Fruit fly (Drosophila melanogaster): ENCODE results near the gene Pmvk.

Pmvk gene

DNA sequence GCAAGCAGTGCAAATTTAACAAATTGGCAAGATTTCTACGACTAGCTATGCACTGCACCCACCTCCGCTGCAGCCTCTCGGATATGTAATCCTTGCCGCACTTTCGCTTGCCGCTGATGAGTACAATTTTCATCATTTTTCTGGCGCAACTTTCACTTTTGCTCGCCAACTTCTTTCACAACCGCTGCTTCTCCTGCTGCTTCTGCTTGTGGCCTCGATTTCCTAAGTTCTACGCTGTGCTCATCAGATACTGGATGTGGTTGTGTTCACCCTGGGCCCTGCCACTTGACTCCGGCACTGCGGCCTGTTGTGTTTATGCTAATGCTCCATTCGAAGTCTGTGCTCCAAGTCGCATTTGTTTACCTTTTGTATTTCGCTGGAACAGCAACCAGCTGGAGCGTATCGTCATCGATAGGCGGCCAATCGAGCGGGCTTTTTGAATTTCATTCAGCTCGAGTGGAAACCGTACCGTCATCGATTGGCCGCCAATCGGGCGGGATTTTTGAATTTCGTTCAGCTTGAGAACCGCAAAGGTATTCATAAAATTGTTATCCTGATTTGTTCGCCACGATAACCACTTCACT, at the start of gene Pmvk (continued):
- no peak for TF ChIP-seq Lpt (GFP tag; optimal IDR thresholded peaks at IDR 0.05)
- peak; percentile 99 for TF ChIP-seq Dp (GFP tag; optimal IDR thresholded peaks at IDR 0.05)
- no peak for TF ChIP-seq Ptx1 (GFP tag; IDR thresholded peaks at IDR 0.05)
- peak; percentile 73 for TF ChIP-seq Dll (GFP tag; IDR thresholded peaks at IDR 0.05; ENCODE audit: partially characterized antibody)
- peak; percentile 59 for TF ChIP-seq inv (GFP tag; IDR thresholded peaks at IDR 0.05; ENCODE audit: partially characterized antibody)
- peak; percentile 45 for TF ChIP-seq CG9797 (GFP tag; optimal IDR thresholded peaks at IDR 0.05)
- TF ChIP-seq bbx (GFP tag; IDR thresholded peaks at IDR 0.05; ENCODE audit: partially characterized antibody), result peak; percentile 94
- peak; percentile 65 for TF ChIP-seq Doc3 (GFP tag; IDR thresholded peaks at IDR 0.05; ENCODE audit: partially characterized antibody)
- peak; percentile 26 for TF ChIP-seq YL-1 (GFP tag; optimal IDR thresholded peaks at IDR 0.05)
- TF ChIP-seq Nf-YB (GFP tag; optimal IDR thresholded peaks at IDR 0.05), result no peak
- peak; percentile 77; the same call in 1 of the 2 replicates for TF ChIP-seq amos (GFP tag; IDR thresholded peaks at IDR 0.05; ENCODE audit: partially characterized antibody)
- peak; percentile 98 for TF ChIP-seq nerfin-2 (GFP tag; IDR thresholded peaks at IDR 0.05; ENCODE audit: partially characterized antibody)
- TF ChIP-seq hbn (GFP tag; IDR thresholded peaks at IDR 0.05; ENCODE audit: partially characterized antibody), result peak; percentile 72
- peak; percentile 52 for TF ChIP-seq MESR4 (GFP tag; optimal IDR thresholded peaks at IDR 0.05)
- no peak for TF ChIP-seq CG4730 (GFP tag; IDR thresholded peaks at IDR 0.05)
- peak; percentile 42 for TF ChIP-seq CG14710 (tag; optimal IDR thresholded peaks at IDR 0.05)
- no peak for TF ChIP-seq trh (GFP tag; optimal IDR thresholded peaks at IDR 0.05)
- TF ChIP-seq ci (GFP tag; IDR thresholded peaks at IDR 0.05), result peak; percentile 39; the same call in 1 of the 3 replicates
- no peak for TF ChIP-seq zfh2 (GFP tag; optimal IDR thresholded peaks at IDR 0.05)
- TF ChIP-seq gcm (GFP tag; optimal IDR thresholded peaks at IDR 0.05), result no peak
- peak; percentile 50 for TF ChIP-seq BEAF-32 (GFP tag; optimal IDR thresholded peaks at IDR 0.05)
- no peak for TF ChIP-seq sim (GFP tag; IDR thresholded peaks at IDR 0.05)
- peak; percentile 89; the same call in 2 of the 3 replicates for TF ChIP-seq Opbp (GFP tag; IDR thresholded peaks at IDR 0.05; ENCODE audit: partially characterized antibody)
- no peak for TF ChIP-seq H15 (GFP tag; IDR thresholded peaks at IDR 0.05)
- TF ChIP-seq CG34224 (GFP tag; IDR thresholded peaks at IDR 0.05; ENCODE audit: partially characterized antibody), result peak; percentile 88
- no peak for TF ChIP-seq fd102C (GFP tag; optimal IDR thresholded peaks at IDR 0.05)
- TF ChIP-seq sna (GFP tag; IDR thresholded peaks at IDR 0.05; ENCODE audit: partially characterized antibody), result peak; percentile 83
- peak; percentile 63 for TF ChIP-seq HmgZ (tag; optimal IDR thresholded peaks at IDR 0.05)
- TF ChIP-seq CG7963 (GFP tag; IDR thresholded peaks at IDR 0.05; ENCODE audit: partially characterized antibody), result peak; percentile 94

DNA sequence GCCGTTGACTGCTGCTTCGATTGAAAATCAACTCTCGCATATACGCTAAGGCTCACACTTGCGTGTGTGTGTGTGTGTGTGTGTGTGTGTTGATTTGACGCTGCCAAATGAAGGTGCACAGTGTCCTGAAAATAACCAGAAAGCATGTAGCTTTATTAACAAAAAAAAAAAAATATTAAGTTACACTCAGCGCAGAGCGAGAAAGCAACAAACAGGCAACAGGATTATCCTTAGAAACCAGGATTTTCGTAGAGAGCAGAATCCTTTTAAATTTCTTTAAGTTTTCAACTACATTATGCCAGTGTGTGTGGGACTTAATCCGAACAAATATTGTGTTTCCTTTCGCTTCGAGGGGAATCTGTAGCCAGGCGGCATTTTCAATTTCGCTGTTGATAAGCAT, 47.9 kb upstream of the Pmvk start:
- TF ChIP-seq Hand (GFP tag; optimal IDR thresholded peaks at IDR 0.05) (no peak), Ptx1 (GFP tag; IDR thresholded peaks at IDR 0.05) (0 out of 2 replicates have a peak, but pooled peaks have one; percentile 19), sisA (GFP tag; IDR thresholded peaks at IDR 0.05) (0 out of 2 replicates have a peak, but pooled peaks have one; percentile 15), Rfx (GFP tag; IDR thresholded peaks at IDR 0.05) (0 out of 2 replicates have a peak, but pooled peaks have one; percentile 28), row (GFP tag; IDR thresholded peaks at IDR 0.05) (peak; percentile 35; the same call in 1 of the 3 replicates), CG7839 (tag; optimal IDR thresholded peaks at IDR 0.05) (peak; percentile 30), CG2678 (tag; optimal IDR thresholded peaks at IDR 0.05) (peak; percentile 1), slbo (GFP tag; IDR thresholded peaks at IDR 0.05) (peak; percentile 26; the same call in 1 of the 2 replicates), CG18599 (GFP tag; optimal IDR thresholded peaks at IDR 0.05) (peak; percentile 25), hbn (GFP tag; IDR thresholded peaks at IDR 0.05; ENCODE audit: partially characterized antibody) (no peak), CG6654 (GFP tag; optimal IDR thresholded peaks at IDR 0.05) (no peak), Kr (GFP tag; optimal IDR thresholded peaks at IDR 0.05) (no peak), mam (GFP tag; optimal IDR thresholded peaks at IDR 0.05) (peak; percentile 3), zfh1 (GFP tag; IDR thresholded peaks at IDR 0.05) (peak; percentile 66; the same call in 1 of the 3 replicates), lmd (GFP tag; IDR thresholded peaks at IDR 0.05) (peak; percentile 35), dmrt99B (tag; optimal IDR thresholded peaks at IDR 0.05) (peak; percentile 5), hkb (optimal IDR thresholded peaks at IDR 0.05) (no peak), hkb (GFP tag; IDR thresholded peaks at IDR 0.05) (0 out of 2 replicates have a peak, but pooled peaks have one; percentile 20), CG11504 (tag; optimal IDR thresholded peaks at IDR 0.05) (peak; percentile 35), CG3847 (GFP tag; IDR thresholded peaks at IDR 0.05) (no peak), sens (GFP tag) (peak; percentile 79), nmo (GFP tag; optimal IDR thresholded peaks at IDR 0.05) (peak; percentile 9)

Data from whole organism, embryonic.